Worm (Caenorhabditis elegans) whole organism, L1 larva: Measurements from ENCODE around the gene C06E7.88.
A peak's percentile ranks its signal among the peaks of the same experiment; 100 is the strongest.

Experiments used
- C16A3.4 ChIP-seq: fragments of 150-350 bp; optimal IDR thresholded peaks from 2 replicates; lab custom pipeline; 2014; ENCODE audit warnings: missing biosample characterization, missing genetic modification characterization
- C34B4.2 ChIP-seq: sonication (generic microtip); optimal IDR thresholded peaks from 2 replicates; lab custom pipeline; 2017; ENCODE audit warnings: mild to moderate bottlenecking, missing genetic modification characterization, missing compliant biosample characterization
- F16B12.6 ChIP-seq: fragments of 150-350 bp; optimal IDR thresholded peaks from 2 replicates; lab custom pipeline; 2014; ENCODE audit warnings: missing biosample characterization, missing genetic modification characterization
- Y116A8C.19 ChIP-seq: sonication (generic microtip); optimal IDR thresholded peaks from 2 replicates; lab custom pipeline; 2016; ENCODE audit warnings: missing compliant biosample characterization, missing genetic modification characterization, borderline replicate concordance
- aha-1 ChIP-seq: fragments of 150-350 bp; optimal IDR thresholded peaks from 2 replicates; lab custom pipeline; 2014; ENCODE audit warnings: missing biosample characterization, missing genetic modification characterization
- aly-2 ChIP-seq: fragments of 150-350 bp; optimal IDR thresholded peaks from 2 replicates; lab custom pipeline; 2014; ENCODE audit warnings: missing biosample characterization, missing genetic modification characterization
- ama-1 ChIP-seq: fragments of 150-350 bp; optimal IDR thresholded peaks from 2 replicates; lab custom pipeline; 2014
- blmp-1 ChIP-seq: fragments of 150-350 bp; optimal IDR thresholded peaks from 2 replicates; lab custom pipeline; 2014; ENCODE audit warnings: missing biosample characterization, missing genetic modification characterization
- ceh-8 ChIP-seq: fragments of 200-800 bp; sonication (Bioruptor generic); optimal IDR thresholded peaks from 2 replicates; lab custom pipeline; 2018; ENCODE audit warnings: mild to moderate bottlenecking, missing genetic modification characterization, moderate library complexity, missing compliant biosample characterization
- ceh-90 ChIP-seq: sonication (generic microtip); optimal IDR thresholded peaks from 2 replicates; lab custom pipeline; 2016; ENCODE audit warnings: missing genetic modification characterization, missing compliant biosample characterization
- ces-1 ChIP-seq: fragments of 150-350 bp; optimal IDR thresholded peaks from 2 replicates; lab custom pipeline; 2014; ENCODE audit warnings: missing biosample characterization, missing genetic modification reagents, missing genetic modification characterization
- dsc-1 ChIP-seq: sonication (generic microtip); optimal IDR thresholded peaks from 2 replicates; lab custom pipeline; 2016; ENCODE audit warnings: mild to moderate bottlenecking, missing genetic modification characterization, missing compliant biosample characterization
- efl-1 ChIP-seq, 4 experiments: fragments of 150-350 bp; optimal IDR thresholded peaks in 3 of 4; peaks in 1 of 4; 1 replicate in 1 of 4; 2 replicates in 3 of 4; lab custom pipeline; 2014; ENCODE audit warnings: missing biosample characterization in 2 of 4, missing genetic modification characterization in 2 of 4, missing genetic modification reagents in 2 of 4
- efl-3 ChIP-seq: fragments of 200-800 bp; sonication (Bioruptor generic); optimal IDR thresholded peaks from 2 replicates; lab custom pipeline; 2018; ENCODE audit warnings: mild to moderate bottlenecking, missing genetic modification characterization, missing compliant biosample characterization
- egl-13 ChIP-seq: sonication (generic microtip); optimal IDR thresholded peaks from 2 replicates; lab custom pipeline; 2016; ENCODE audit warnings: missing genotype, missing genetic modification reagents, missing genetic modification characterization, missing compliant biosample characterization
- elt-2 ChIP-seq: sonication (generic microtip); optimal IDR thresholded peaks from 2 replicates; lab custom pipeline; 2016; ENCODE audit warnings: missing genetic modification characterization, mild to moderate bottlenecking, inconsistent platforms, missing compliant biosample characterization, missing genetic modification reagents
- fkh-10 ChIP-seq: sonication (generic microtip); optimal IDR thresholded peaks from 2 replicates; lab custom pipeline; 2017; ENCODE audit warnings: missing biosample characterization, missing genetic modification reagents, missing genetic modification characterization
- fkh-8 ChIP-seq: sonication (generic microtip); optimal IDR thresholded peaks from 2 replicates; lab custom pipeline; 2016; ENCODE audit warnings: mild to moderate bottlenecking, missing genetic modification characterization, missing compliant biosample characterization
- fos-1 ChIP-seq: fragments of 150-350 bp; optimal IDR thresholded peaks from 2 replicates; lab custom pipeline; 2014; ENCODE audit warnings: missing biosample characterization, missing genetic modification characterization
- grh-1 ChIP-seq: fragments of 200-800 bp; sonication (Bioruptor generic); IDR thresholded peaks from 2 replicates; pipeline ENCODE4 v1.3.6; 2022; ENCODE audit warnings: missing genetic modification reagents, missing genetic modification characterization, missing compliant biosample characterization
- hlh-4 ChIP-seq: sonication (generic microtip); optimal IDR thresholded peaks from 2 replicates; lab custom pipeline; 2016; ENCODE audit warnings: mild to moderate bottlenecking, missing genetic modification characterization, missing compliant biosample characterization
- irx-1 ChIP-seq: sonication (generic microtip); optimal IDR thresholded peaks from 2 replicates; lab custom pipeline; 2016; ENCODE audit warnings: missing genetic modification characterization, missing compliant biosample characterization
- isw-1 ChIP-seq: fragments of 200-800 bp; sonication (Bioruptor generic); IDR thresholded peaks from 2 replicates; pipeline ENCODE4 v1.3.6; 2022; ENCODE audit warnings: missing genetic modification characterization, missing compliant biosample characterization
- lin-13 ChIP-seq: fragments of 150-350 bp; optimal IDR thresholded peaks from 2 replicates; lab custom pipeline; 2014; ENCODE audit warnings: missing biosample characterization, missing genetic modification reagents, missing genetic modification characterization
- lir-3 ChIP-seq: sonication (generic microtip); optimal IDR thresholded peaks from 2 replicates; lab custom pipeline; 2016; ENCODE audit warnings: mild to moderate bottlenecking, missing genetic modification characterization, moderate library complexity, missing compliant biosample characterization; ENCODE audit not compliant: poor library complexity
- nhr-11 ChIP-seq: fragments of 150-350 bp; optimal IDR thresholded peaks from 2 replicates; lab custom pipeline; 2014; ENCODE audit warnings: missing biosample characterization, missing genetic modification characterization
- nhr-20 ChIP-seq: sonication (generic microtip); optimal IDR thresholded peaks from 2 replicates; lab custom pipeline; 2016; ENCODE audit warnings: mild to moderate bottlenecking, missing genetic modification characterization, missing compliant biosample characterization
- nhr-237 ChIP-seq: fragments of 150-350 bp; optimal IDR thresholded peaks from 2 replicates; lab custom pipeline; 2014; ENCODE audit warnings: missing biosample characterization, missing genetic modification characterization
- nhr-28 ChIP-seq: fragments of 150-350 bp; optimal IDR thresholded peaks from 2 replicates; lab custom pipeline; 2014; ENCODE audit warnings: missing biosample characterization, missing genetic modification characterization
- pag-3 ChIP-seq: sonication (generic microtip); optimal IDR thresholded peaks from 2 replicates; lab custom pipeline; 2017; ENCODE audit warnings: missing genetic modification characterization, mild to moderate bottlenecking, missing compliant biosample characterization, antibody characterized with exemption, borderline replicate concordance; ENCODE audit not compliant: insufficient read depth
- rnt-1 ChIP-seq: sonication (generic microtip); optimal IDR thresholded peaks from 2 replicates; lab custom pipeline; 2016; ENCODE audit warnings: mild to moderate bottlenecking, missing genetic modification characterization, moderate library complexity, missing compliant biosample characterization
- skn-1 ChIP-seq: fragments of 150-350 bp; optimal IDR thresholded peaks from 2 replicates; lab custom pipeline; 2014; ENCODE audit warnings: missing biosample characterization, missing genetic modification characterization
- snpc-4 ChIP-seq: fragments of 150-350 bp; optimal IDR thresholded peaks from 2 replicates; lab custom pipeline; 2014; ENCODE audit warnings: missing biosample characterization, missing genetic modification characterization
- sptf-1 ChIP-seq: fragments of 150-350 bp; optimal IDR thresholded peaks from 2 replicates; lab custom pipeline; 2014; ENCODE audit warnings: missing biosample characterization, missing genetic modification characterization
- sup-37 ChIP-seq: fragments of 200-800 bp; sonication (Bioruptor generic); optimal IDR thresholded peaks from 2 replicates; lab custom pipeline; 2018; ENCODE audit warnings: mild to moderate bottlenecking, missing genetic modification characterization, missing compliant biosample characterization
- swsn-7 ChIP-seq: sonication (generic microtip); optimal IDR thresholded peaks from 2 replicates; lab custom pipeline; 2016; ENCODE audit warnings: missing genetic modification characterization, missing compliant biosample characterization
- tlp-1 ChIP-seq: fragments of 150-350 bp; optimal IDR thresholded peaks from 2 replicates; lab custom pipeline; 2014; ENCODE audit warnings: missing biosample characterization, missing genetic modification characterization
- unc-130 ChIP-seq: fragments of 150-350 bp; optimal IDR thresholded peaks from 2 replicates; lab custom pipeline; 2017; ENCODE audit warnings: missing biosample characterization, missing genetic modification characterization, inconsistent platforms
- unc-30 ChIP-seq: sonication (generic microtip); optimal IDR thresholded peaks from 2 replicates; lab custom pipeline; 2017; ENCODE audit warnings: missing biosample characterization, missing genetic modification characterization
- unc-62 ChIP-seq: fragments of 150-350 bp; optimal IDR thresholded peaks from 2 replicates; lab custom pipeline; 2014; ENCODE audit warnings: missing biosample characterization, missing genetic modification reagents, missing genetic modification characterization
- unc-86 ChIP-seq: sonication (generic microtip); optimal IDR thresholded peaks from 2 replicates; lab custom pipeline; 2016; ENCODE audit warnings: missing genetic modification characterization, missing compliant biosample characterization
- vab-15 ChIP-seq: sonication (generic microtip); optimal IDR thresholded peaks from 2 replicates; lab custom pipeline; 2017; ENCODE audit warnings: missing genotype, mild to moderate bottlenecking, missing genetic modification characterization, missing compliant biosample characterization
- xbp-1 ChIP-seq: sonication (generic microtip); optimal IDR thresholded peaks from 2 replicates; lab custom pipeline; 2016; ENCODE audit warnings: missing genetic modification characterization, missing compliant biosample characterization

The C06E7.88 gene

DNA sequence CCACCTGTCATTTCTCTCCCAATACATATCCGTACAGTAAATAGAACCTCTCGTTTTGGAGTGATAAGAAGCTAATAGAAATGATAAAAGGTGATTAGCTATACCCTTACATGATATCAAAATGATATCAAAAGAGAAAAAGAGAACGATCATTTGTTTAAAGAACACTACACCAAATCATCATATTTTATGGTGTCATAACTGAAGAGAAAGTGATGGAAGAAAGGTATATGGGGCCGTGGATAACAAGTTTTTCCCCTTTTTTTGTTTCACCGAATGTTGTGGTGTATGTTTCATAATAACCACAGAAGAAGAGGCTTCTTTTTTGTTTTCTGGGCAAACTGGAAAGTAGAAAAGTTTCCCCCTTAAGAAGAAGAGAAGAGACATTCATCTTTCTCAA lies 8.9 kb downstream of the C06E7.88 start:
- TF ChIP-seq unc-30 (tag; lab: Kevin White, UChicago), result no peak
- peak; percentile 72 for TF ChIP-seq blmp-1 (tag; lab: Kevin White, UChicago)

DNA sequence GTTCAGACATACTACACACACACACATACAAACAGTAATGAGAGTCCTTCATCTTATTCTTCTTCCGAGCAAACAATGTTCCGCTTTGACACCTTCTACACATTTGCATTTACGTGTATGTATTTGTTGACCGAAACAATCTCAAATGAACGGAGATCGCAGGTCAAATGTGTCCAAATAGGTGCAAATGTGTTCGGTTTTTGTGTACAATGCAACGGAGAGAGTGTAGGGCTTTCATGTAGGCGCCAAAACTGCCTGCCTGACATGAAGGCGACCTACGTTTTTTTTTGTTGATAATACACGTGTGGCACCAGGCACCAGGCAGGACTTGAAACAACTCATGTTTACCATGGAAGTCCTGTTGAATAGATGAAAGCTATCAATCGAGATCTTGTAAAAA lies 10.1 kb downstream of the C06E7.88 start:
- TF ChIP-seq tlp-1 (tag; lab: Kevin White, UChicago) (no peak), Y116A8C.19 (tag; lab: Kevin White, UChicago) (no peak), vab-15 (no peak), swsn-7 (tag; lab: Kevin White, UChicago) (no peak), fkh-10 (no peak), lir-3 (no peak), ces-1 (GFP tag; lab: Kevin White, UChicago) (no peak), sup-37 (GFP tag; lab: Kevin White, UChicago) (no peak), efl-1 (optimal IDR thresholded peaks at IDR 0.05; lab: Kevin White, UChicago) (no peak), efl-1 (GFP tag; optimal IDR thresholded peaks at IDR 0.05 in 1 of 2; lab: Kevin White, UChicago) (no peak), xbp-1 (tag; lab: Kevin White, UChicago) (no peak), fos-1 (tag; lab: Kevin White, UChicago) (no peak), nhr-11 (tag; lab: Kevin White, UChicago) (no peak)
- TF ChIP-seq, all 84 proteins: peak for 0

DNA sequence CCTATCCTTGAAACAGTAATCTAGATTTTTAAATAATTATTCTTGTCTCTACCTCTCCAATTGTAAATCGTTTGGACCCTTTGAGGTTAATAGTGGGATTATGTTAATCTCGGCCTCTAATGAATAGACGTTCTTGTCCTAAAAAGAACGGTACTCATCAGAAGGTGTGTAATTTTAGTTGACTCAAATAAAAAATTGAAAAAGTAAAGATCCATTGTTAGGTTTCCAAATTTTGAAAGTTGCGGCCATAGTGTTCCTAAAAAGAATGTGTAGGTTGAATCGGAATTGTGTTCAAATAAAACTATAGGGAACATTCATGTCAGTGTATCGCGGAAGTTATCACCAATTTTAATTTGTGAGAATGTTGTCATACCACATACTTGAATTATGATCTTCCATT lies 11.5 kb downstream of the C06E7.88 start:
- no peak for TF ChIP-seq ceh-90
- no peak for TF ChIP-seq efl-1 (optimal IDR thresholded peaks at IDR 0.05; lab: Kevin White, UChicago)
- peak in 1 of 2 experiments; percentile 59 for TF ChIP-seq efl-1 (GFP tag; optimal IDR thresholded peaks at IDR 0.05 in 1 of 2; lab: Kevin White, UChicago)

DNA sequence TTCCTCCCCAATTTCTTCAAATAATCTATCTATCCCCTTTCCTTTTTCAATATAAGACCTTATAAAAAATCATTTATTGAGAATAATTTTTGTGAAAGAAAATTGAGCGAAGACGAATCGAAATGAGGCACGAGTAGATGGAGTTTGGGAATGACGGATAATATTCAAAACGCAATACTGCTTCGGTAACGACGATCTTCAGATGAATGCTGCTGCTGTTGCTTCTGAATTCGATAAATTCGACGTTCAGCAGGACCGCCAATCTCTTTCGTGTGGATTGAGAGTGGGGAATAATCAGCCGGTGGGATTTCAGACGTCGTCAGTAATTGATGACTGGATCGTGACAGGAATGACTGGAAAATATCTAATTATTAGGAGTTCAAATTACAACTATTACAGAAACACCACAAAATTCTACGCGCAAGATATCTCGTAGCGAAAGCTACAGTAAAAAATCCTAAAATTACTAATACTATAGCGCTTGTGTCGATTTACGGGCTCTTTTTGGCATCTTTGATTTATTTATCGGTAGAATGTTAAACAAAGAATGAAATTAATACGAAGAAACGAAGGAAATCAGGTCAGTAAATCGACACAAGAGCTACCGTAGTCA lies 16.2 kb downstream of the C06E7.88 start:
- TF ChIP-seq dsc-1 (tag; lab: Kevin White, UChicago) (no peak), unc-130 (no peak), ceh-8 (GFP tag; lab: Kevin White, UChicago) (no peak), sptf-1 (tag; lab: Kevin White, UChicago) (no peak), aha-1 (tag; lab: Kevin White, UChicago) (no peak), pag-3 (tag; lab: Kevin White, UChicago) (no peak), unc-86 (tag; lab: Kevin White, UChicago) (no peak), lin-13 (no peak), aly-2 (tag; lab: Kevin White, UChicago) (no peak), F16B12.6 (tag; lab: Kevin White, UChicago) (no peak), sup-37 (GFP tag; lab: Kevin White, UChicago) (no peak), nhr-237 (tag; lab: Kevin White, UChicago) (no peak), skn-1 (no peak), grh-1 (GFP tag; lab: Robert Waterston, UW) (no peak), irx-1 (no peak), isw-1 (GFP tag; lab: Robert Waterston, UW) (no peak)

DNA sequence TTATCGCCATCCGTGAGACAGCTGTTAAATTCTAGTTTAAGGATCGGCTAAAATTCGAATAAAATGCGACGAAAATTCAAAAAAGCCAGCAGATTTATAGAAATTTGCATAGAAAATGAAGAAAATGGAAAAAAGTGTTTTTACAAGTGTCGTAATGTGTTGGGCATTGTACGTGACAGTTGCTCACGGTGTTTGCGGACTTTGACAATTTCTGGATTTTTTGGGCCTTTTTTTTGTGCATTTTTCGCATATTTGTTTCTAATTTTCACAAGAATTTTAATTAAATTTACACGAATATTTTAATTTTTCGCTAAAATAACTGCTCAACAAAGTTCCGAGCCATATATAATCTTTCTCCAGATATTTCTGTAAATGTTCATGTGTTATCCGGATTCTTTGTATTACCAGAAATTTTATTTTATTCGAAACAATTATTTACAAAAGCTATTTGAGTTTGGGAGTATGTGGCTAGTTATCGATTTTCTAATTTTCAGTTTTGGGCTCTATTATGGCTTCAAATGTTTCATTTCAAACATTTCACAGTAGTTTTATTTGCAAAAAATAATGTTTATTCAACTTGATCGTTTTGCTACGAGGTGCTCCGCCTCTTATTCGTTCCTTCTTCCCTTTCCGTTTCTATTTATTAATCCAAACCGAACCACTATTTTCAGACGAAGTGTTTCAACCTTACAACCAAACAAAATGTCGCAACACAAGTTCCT lies 18.9 kb downstream of the C06E7.88 start, which contains the start of gene sams-3:
Gene sams-3, plus strand, starts transcription at position 672 of the 722 bp plus-strand sequence.
- TF ChIP-seq C34B4.2, result no peak
- TF ChIP-seq aly-2 (tag; lab: Kevin White, UChicago), result no peak
- no peak for TF ChIP-seq egl-13 (tag; lab: Kevin White, UChicago)
- TF ChIP-seq efl-1 (optimal IDR thresholded peaks at IDR 0.05; lab: Kevin White, UChicago), result peak; percentile 41 to 65
- TF ChIP-seq efl-1 (GFP tag; optimal IDR thresholded peaks at IDR 0.05 in 1 of 2; lab: Kevin White, UChicago), result peak; percentile 62 to 94
- peak; percentile 27 for TF ChIP-seq C16A3.4 (tag; lab: Kevin White, UChicago)
- no peak for TF ChIP-seq ama-1 (lab: Kevin White, UChicago)
- no peak for TF ChIP-seq efl-3 (GFP tag; lab: Kevin White, UChicago)
- TF ChIP-seq unc-62 (GFP tag; lab: Kevin White, UChicago), result no peak
- no peak for TF ChIP-seq nhr-28 (tag; lab: Kevin White, UChicago)
- peak; percentile 51 for TF ChIP-seq rnt-1 (tag; lab: Kevin White, UChicago)
- TF ChIP-seq nhr-20, result peak; percentile 44
- TF ChIP-seq nhr-237 (tag; lab: Kevin White, UChicago), result no peak
- no peak for TF ChIP-seq snpc-4 (tag; lab: Kevin White, UChicago)
- TF ChIP-seq unc-30 (tag; lab: Kevin White, UChicago), result no peak
- peak; percentile 53 for TF ChIP-seq unc-130
- TF ChIP-seq elt-2 (tag; lab: Kevin White, UChicago), result no peak
- TF ChIP-seq irx-1, result peak; percentile 12
- TF ChIP-seq fkh-8, result no peak
- no peak for TF ChIP-seq hlh-4 (tag; lab: Kevin White, UChicago)
- no peak for TF ChIP-seq nhr-11 (tag; lab: Kevin White, UChicago)
- TF ChIP-seq sptf-1 (tag; lab: Kevin White, UChicago), result no peak
- TF ChIP-seq lir-3, result no peak
